Worm (Caenorhabditis elegans) whole organism, midembryonic: ENCODE measurements around the gene clec-245.

Experiments
- T22C8.4 ChIP-seq: fragments of 200-800 bp; sonication (Bioruptor generic); IDR thresholded peaks from 2 replicates; pipeline ENCODE4 v1.3.6; 2022; ENCODE audit warnings: missing genetic modification characterization, missing compliant biosample characterization
- cog-1 ChIP-seq: sonication (generic microtip); optimal IDR thresholded peaks from 2 replicates; lab custom pipeline; 2016; ENCODE audit warnings: missing genetic modification characterization, missing compliant biosample characterization
- flt-1 ChIP-seq: fragments of 200-800 bp; sonication (Bioruptor generic); IDR thresholded peaks from 2 replicates; pipeline ENCODE4 v1.3.6; 2022; ENCODE audit warnings: missing genetic modification characterization, missing compliant biosample characterization
- klf-2 ChIP-seq: fragments of 200-800 bp; sonication (Bioruptor generic); conservative IDR thresholded peaks from 2 replicates; pipeline ENCODE4 v1.3.6; 2022; ENCODE audit warnings: missing genetic modification reagents, missing genetic modification characterization, missing compliant biosample characterization
- med-1 ChIP-seq: sonication (generic microtip); optimal IDR thresholded peaks from 2 replicates; lab custom pipeline; 2017; ENCODE audit warnings: missing genetic modification characterization, mild to moderate bottlenecking, missing compliant biosample characterization, antibody characterized with exemption, missing genetic modification reagents; ENCODE audit not compliant: insufficient read depth
- ref-1 ChIP-seq: fragments of 200-800 bp; sonication (Bioruptor generic); conservative IDR thresholded peaks from 2 replicates; pipeline ENCODE4 v1.3.6; 2022; ENCODE audit warnings: missing genetic modification reagents, missing genetic modification characterization, missing compliant biosample characterization
- tab-1 ChIP-seq: fragments of 200-800 bp; sonication (Bioruptor generic); IDR thresholded peaks from 2 replicates; pipeline ENCODE4 v1.3.6; 2022; ENCODE audit warnings: missing genetic modification characterization, missing compliant biosample characterization
- ztf-23 ChIP-seq: fragments of 200-800 bp; sonication (Bioruptor generic); IDR thresholded peaks from 2 replicates; pipeline ENCODE4 v1.3.6; 2022; ENCODE audit warnings: missing genetic modification reagents, missing genetic modification characterization, missing compliant biosample characterization
- ztf-29 ChIP-seq: fragments of 200-800 bp; sonication (Bioruptor generic); IDR thresholded peaks from 2 replicates; pipeline ENCODE4 v1.3.6; 2022; ENCODE audit warnings: missing genetic modification reagents, missing genetic modification characterization, missing compliant biosample characterization

The clec-245 gene

DNA sequence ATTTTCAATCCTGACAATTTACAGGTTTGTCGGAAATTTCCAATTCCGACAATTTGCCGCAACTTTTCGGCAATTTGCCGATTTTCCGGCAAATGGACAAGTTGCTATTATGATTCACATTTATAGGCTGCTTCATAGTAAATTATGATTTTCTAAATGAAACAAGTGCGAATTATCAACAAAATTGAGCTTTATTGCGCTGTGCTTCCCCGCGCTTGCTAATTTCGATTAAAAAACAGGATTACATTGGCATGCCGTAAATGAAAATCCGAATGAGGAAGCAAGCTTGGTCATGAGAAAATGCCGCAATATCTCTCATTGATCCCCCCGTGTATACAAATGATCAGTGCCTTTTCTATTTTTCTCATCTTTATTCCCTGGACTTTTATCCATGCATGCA lies 49.5 kb downstream of the clec-245 start, which contains the start of gene Y37H2A.10:
Y37H2A.10 (plus strand) TSS at position 301 of the 400 bp plus-strand sequence.
- TF ChIP-seq tab-1 (GFP tag; lab: Robert Waterston, UW) (no peak), T22C8.4 (GFP tag; lab: Robert Waterston, UW) (no peak), ref-1 (GFP tag; lab: Robert Waterston, UW) (no peak), ztf-23 (GFP tag; lab: Robert Waterston, UW) (no peak), cog-1 (tag; lab: Kevin White, UChicago) (no peak), med-1 (no peak), klf-2 (no peak), flt-1 (GFP tag; lab: Robert Waterston, UW) (no peak), ztf-29 (GFP tag; lab: Robert Waterston, UW) (no peak)

DNA sequence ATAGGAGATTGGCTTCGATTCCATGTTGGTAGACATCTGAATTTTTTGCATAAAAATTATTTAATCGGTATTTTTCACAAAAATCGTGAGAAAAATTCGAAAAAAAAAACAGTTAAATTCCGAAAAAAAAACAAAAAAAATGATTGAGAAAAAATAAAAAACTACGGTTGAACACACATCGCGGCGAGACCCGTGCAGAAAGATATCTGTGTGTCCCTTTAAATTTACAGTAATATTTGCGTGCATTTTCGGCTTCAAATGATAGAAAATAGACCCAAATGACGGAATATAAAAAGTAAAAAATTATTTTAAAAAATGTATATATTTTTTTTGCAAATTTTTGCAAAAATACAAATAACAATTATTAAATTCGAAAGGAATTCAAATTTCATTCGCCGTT lies 50.5 kb downstream of the clec-245 start:
- TF ChIP-seq ztf-29 (GFP tag; lab: Robert Waterston, UW) (no peak), cog-1 (tag; lab: Kevin White, UChicago) (no peak), klf-2 (no peak), ztf-23 (GFP tag; lab: Robert Waterston, UW) (no peak), flt-1 (GFP tag; lab: Robert Waterston, UW) (no peak), ref-1 (GFP tag; lab: Robert Waterston, UW) (no peak), med-1 (no peak), tab-1 (GFP tag; lab: Robert Waterston, UW) (no peak), T22C8.4 (GFP tag; lab: Robert Waterston, UW) (no peak)
